Worm (Caenorhabditis elegans): ENCODE data around the gene F16G10.6.

ce11 chrII:2395864-2396263 is 18.2 kb upstream of the F16G10.6 start, which contains the start of gene F16G10.13:
- TF ChIP-seq F33H1.4 (GFP tag; IDR thresholded peaks at IDR 0.05) (no peak), snpc-1.3 (tag; optimal IDR thresholded peaks at IDR 0.05; ENCODE audit: insufficient read depth) (no peak), pha-4 (tag; optimal IDR thresholded peaks at IDR 0.05) (no peak), dpl-1 (GFP tag; optimal IDR thresholded peaks at IDR 0.05) (no peak), C17E4.6 (GFP tag; IDR thresholded peaks at IDR 0.05) (no peak), nhr-90 (tag; optimal IDR thresholded peaks at IDR 0.05) (no peak)
